Worm (Caenorhabditis elegans): ENCODE data around the gene cpg-2.

DNA sequence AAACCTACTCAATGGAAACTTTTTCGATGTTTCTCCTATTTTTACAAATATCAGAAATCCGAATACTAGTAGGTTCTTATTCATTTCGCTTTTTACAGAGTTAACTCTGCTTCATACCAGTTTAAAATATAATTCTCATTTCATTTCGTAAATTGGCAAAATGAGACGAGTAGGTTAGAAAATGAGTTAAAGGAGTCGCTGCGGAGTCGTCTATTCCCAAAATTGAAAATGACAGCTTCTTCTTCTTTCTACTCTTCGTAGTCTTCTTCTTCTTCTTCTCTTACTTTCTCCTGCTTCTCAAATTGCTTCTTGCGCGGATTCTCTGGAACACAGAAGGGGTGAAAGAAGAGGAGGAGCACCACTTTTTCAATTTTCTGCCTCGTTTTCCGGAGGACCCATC is 41.0 kb upstream of the cpg-2 start, which contains the start of gene glr-2:
- TF ChIP-seq T22C8.4 (GFP tag; IDR thresholded peaks at IDR 0.05): no peak
- no peak for TF ChIP-seq flt-1 (GFP tag; IDR thresholded peaks at IDR 0.05)
- TF ChIP-seq ztf-23 (GFP tag; IDR thresholded peaks at IDR 0.05): 0 out of 2 replicates have a peak, but pooled peaks have one; percentile 48
- TF ChIP-seq ztf-29 (GFP tag; IDR thresholded peaks at IDR 0.05): no peak
- no peak for TF ChIP-seq tab-1 (GFP tag; IDR thresholded peaks at IDR 0.05)
- TF ChIP-seq klf-2 (GFP tag; conservative IDR thresholded peaks at IDR 0.05): no peak
- TF ChIP-seq ref-1 (GFP tag; conservative IDR thresholded peaks at IDR 0.05): no peak

Measured in whole organism, midembryonic.